Worm (Caenorhabditis elegans): Measurements from ENCODE around the gene F56D6.22.

The F56D6.22 gene

DNA sequence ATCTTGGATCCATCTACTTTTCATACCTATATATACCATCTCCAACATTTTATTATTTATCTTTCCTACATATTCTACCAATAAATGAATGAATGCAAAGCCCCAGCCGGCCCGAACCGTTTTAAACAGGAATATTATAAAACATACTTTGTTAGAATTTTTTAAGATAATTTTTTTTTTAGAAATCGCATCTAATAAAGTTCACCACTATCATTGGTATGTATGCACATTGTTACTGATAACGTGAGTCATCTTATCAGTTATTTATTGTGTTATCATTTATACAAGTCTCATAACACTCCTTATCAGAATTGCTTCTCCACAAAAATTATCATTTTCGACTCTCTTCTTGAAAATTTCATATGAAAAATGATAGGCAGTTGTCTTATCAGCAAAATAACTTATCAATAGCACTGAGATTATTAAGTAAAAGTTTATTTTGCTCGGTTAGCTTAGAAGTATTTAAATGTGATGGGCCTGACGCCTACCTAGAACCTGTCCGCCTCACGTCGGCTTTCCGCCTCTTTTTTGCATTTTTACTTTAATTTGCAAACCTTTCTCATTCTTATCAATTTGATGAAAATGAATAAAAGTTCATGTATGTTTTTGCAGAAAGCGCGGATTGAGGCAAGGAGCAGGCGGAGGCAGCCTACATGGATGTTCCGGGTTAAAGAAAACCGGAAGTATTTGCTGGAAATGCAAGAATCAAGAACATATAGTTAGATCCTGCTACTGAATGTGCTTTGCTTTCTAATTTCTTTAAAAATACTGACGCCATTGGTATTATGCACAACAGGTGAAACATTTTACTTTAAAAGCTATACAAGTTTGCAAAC, 7.5 kb downstream of the F56D6.22 start, which contains the start of gene srz-62:
TSS of gene srz-62 (plus strand) at position 786 of the 836 bp plus-strand sequence.
- TF ChIP-seq unc-62 (GFP tag; optimal IDR thresholded peaks at IDR 0.05) = no peak
- peak; percentile 100 for TF ChIP-seq elt-2 (tag; optimal IDR thresholded peaks at IDR 0.05)
- peak; percentile 98 for TF ChIP-seq jun-1 (tag; optimal IDR thresholded peaks at IDR 0.05)
- TF ChIP-seq egl-27 (tag; optimal IDR thresholded peaks at IDR 0.05) = peak; percentile 92
- TF ChIP-seq nhr-77 (tag; optimal IDR thresholded peaks at IDR 0.05) = no peak
- peak; percentile 91 for TF ChIP-seq pha-4 (tag; optimal IDR thresholded peaks at IDR 0.05)
- peak; percentile 100 for TF ChIP-seq pqm-1 (tag; optimal IDR thresholded peaks at IDR 0.05)
- peak; percentile 82 for TF ChIP-seq fos-1 (tag; optimal IDR thresholded peaks at IDR 0.05)
- TF ChIP-seq ama-1 (optimal IDR thresholded peaks at IDR 0.05) = no peak
- TF ChIP-seq eor-1 (tag; optimal IDR thresholded peaks at IDR 0.05) = no peak
- no peak for TF ChIP-seq mdl-1 (tag; optimal IDR thresholded peaks at IDR 0.05)

DNA sequence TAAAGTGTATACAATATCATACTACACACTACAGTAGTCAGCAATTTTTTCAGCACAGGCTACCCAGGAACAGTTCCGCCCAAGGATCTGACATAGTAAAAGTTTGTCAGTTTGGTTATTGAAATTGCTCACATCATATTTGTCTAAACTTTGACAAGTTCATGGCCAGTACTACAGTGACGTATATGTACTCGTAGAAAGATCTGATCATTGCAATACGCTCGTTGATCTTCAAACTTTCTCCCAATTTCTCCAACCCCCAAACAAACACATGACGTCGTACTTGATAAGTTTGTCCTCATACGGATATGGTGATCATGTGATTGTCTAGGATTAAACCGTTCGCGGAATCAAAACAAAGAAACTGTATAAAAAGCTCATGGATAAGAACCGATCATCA, 12.6 kb downstream of the F56D6.22 start, which contains the start of gene dct-8:
TSS of gene dct-8 (plus strand) at position 301 of the 400 bp plus-strand sequence.
- TF ChIP-seq nfya-1 (tag; optimal IDR thresholded peaks at IDR 0.05; ENCODE audit: insufficient read depth) (no peak), aly-2 (tag; optimal IDR thresholded peaks at IDR 0.05) (no peak), ceh-82 (tag; optimal IDR thresholded peaks at IDR 0.05) (no peak), ceh-28 (tag; optimal IDR thresholded peaks at IDR 0.05) (no peak), fkh-10 (GFP tag; optimal IDR thresholded peaks at IDR 0.05) (no peak), sea-2 (GFP tag; optimal IDR thresholded peaks at IDR 0.05) (no peak), ZK546.5 (tag; optimal IDR thresholded peaks at IDR 0.05) (no peak), nhr-28 (tag; optimal IDR thresholded peaks at IDR 0.05) (no peak), eor-1 (tag; optimal IDR thresholded peaks at IDR 0.05) (no peak), pha-4 (tag; optimal IDR thresholded peaks at IDR 0.05) (no peak), snpc-4 (tag; optimal IDR thresholded peaks at IDR 0.05) (no peak)

DNA sequence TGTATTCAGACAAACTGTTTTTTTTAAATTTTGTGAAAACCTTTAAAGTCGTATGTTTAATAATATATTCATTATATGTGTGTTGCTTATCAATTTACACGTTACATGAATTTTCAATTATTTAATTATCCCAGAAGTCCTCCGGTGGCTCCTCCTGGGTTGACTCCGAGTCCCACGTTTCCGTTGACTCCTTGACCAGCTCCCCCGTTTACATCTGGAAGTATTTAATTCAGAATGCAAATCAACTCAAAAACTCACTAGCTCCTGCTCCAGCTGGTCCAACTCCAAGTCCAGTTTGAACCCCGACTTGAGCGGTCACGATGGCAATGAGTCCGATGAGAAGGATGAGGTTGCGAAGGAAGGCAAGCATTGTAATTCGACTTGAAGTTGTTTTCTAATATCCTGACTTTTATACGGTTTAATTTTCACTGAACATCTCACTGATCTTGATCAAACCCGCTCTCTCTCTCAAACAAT, 13.4 kb downstream of the F56D6.22 start, which contains the start of gene F56D6.8:
TSS of gene F56D6.8 (minus strand) at position 427 of the 477 bp plus-strand sequence.
- no peak for TF ChIP-seq unc-62 (GFP tag; optimal IDR thresholded peaks at IDR 0.05)
- TF ChIP-seq nhr-25 (tag; optimal IDR thresholded peaks at IDR 0.05) = no peak
- TF ChIP-seq sea-2 (GFP tag; optimal IDR thresholded peaks at IDR 0.05) = no peak
- no peak for TF ChIP-seq nhr-12 (tag; optimal IDR thresholded peaks at IDR 0.05)
- TF ChIP-seq unc-39 (tag; optimal IDR thresholded peaks at IDR 0.05) = no peak
- TF ChIP-seq nhr-76 (tag; optimal IDR thresholded peaks at IDR 0.05) = no peak
- TF ChIP-seq ztf-4 (tag; optimal IDR thresholded peaks at IDR 0.05) = no peak
- TF ChIP-seq snpc-4 (tag; optimal IDR thresholded peaks at IDR 0.05) = no peak

DNA sequence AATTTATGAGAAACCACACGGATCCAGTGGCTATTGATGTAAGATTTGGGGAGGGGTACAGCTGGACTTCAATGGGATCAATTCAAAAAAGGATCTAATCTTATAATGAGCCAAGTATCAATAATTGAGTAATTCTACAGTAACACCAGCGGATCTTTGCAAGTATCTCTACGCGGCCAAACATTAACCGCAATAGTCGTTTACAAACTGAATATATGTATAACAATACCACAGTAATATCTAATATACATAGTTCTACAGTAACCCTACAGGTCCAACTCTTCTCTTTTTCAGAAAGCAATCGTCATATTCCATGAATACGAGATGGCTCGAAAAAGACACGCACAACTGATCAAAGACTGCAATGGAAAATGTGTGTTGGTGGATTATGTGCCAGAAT, 15.4 kb downstream of the F56D6.22 start, which contains the start of gene F56D6.9:
TSS of gene F56D6.9 (plus strand) at position 301 of the 400 bp plus-strand sequence.
- TF ChIP-seq ZK546.5 (tag; optimal IDR thresholded peaks at IDR 0.05) (no peak), ztf-11 (tag; optimal IDR thresholded peaks at IDR 0.05) (no peak), nhr-11 (tag; optimal IDR thresholded peaks at IDR 0.05) (no peak), skn-1 (tag; optimal IDR thresholded peaks at IDR 0.05) (no peak), nhr-12 (tag; optimal IDR thresholded peaks at IDR 0.05) (no peak), R02D3.7 (tag; optimal IDR thresholded peaks at IDR 0.05) (no peak), mml-1 (tag; optimal IDR thresholded peaks at IDR 0.05) (no peak), fkh-10 (GFP tag; optimal IDR thresholded peaks at IDR 0.05) (no peak), daf-12 (tag; optimal IDR thresholded peaks at IDR 0.05) (no peak), zag-1 (tag; optimal IDR thresholded peaks at IDR 0.05) (no peak), snpc-4 (tag; optimal IDR thresholded peaks at IDR 0.05) (no peak), sea-2 (GFP tag; optimal IDR thresholded peaks at IDR 0.05) (no peak), hmg-11 (tag; optimal IDR thresholded peaks at IDR 0.05) (no peak), jun-1 (tag; optimal IDR thresholded peaks at IDR 0.05) (no peak), nhr-23 (tag; optimal IDR thresholded peaks at IDR 0.05) (no peak), unc-39 (tag; optimal IDR thresholded peaks at IDR 0.05) (no peak), aly-2 (tag; optimal IDR thresholded peaks at IDR 0.05) (no peak), ceh-28 (tag; optimal IDR thresholded peaks at IDR 0.05) (no peak)
